Worm (Caenorhabditis elegans): ENCODE data around the gene nlp-66.

ce11 chrX:11109200-11109599 is 7.4 kb downstream of the nlp-66 start, which contains the start of gene grd-1:
- TF ChIP-seq ceh-13 (GFP tag; optimal IDR thresholded peaks at IDR 0.05) (no peak), ama-1 (optimal IDR thresholded peaks at IDR 0.05) (no peak), hnd-1 (tag; optimal IDR thresholded peaks at IDR 0.05) (no peak), sea-1 (GFP tag; conservative IDR thresholded peaks at IDR 0.05) (no peak), hmbx-1 (tag; optimal IDR thresholded peaks at IDR 0.05) (no peak), aly-1 (tag; optimal IDR thresholded peaks at IDR 0.05) (no peak), tbx-37 (GFP tag; conservative IDR thresholded peaks at IDR 0.05) (no peak), scrt-1 (GFP tag; IDR thresholded peaks at IDR 0.05) (no peak)
